Fruit fly (Drosophila melanogaster) whole organism, embryonic: ENCODE data around the gene CG15283.

Experiments used
- Asciz ChIP-seq: fragments of 200-800 bp; sonication (Bioruptor generic); optimal IDR thresholded peaks from 2 replicates; lab custom pipeline; 2017; ENCODE audit warnings: missing biosample characterization, mild to moderate bottlenecking, missing genetic modification characterization, missing genetic modification reagents
- Bteb2 ChIP-seq: fragments of 200-800 bp; sonication (Bioruptor generic); optimal IDR thresholded peaks from 2 replicates; lab custom pipeline; 2016; ENCODE audit warnings: missing biosample characterization, missing genetic modification characterization
- C15 ChIP-seq: fragments of 200-800 bp; sonication (Bioruptor generic); IDR thresholded peaks from 3 replicates; pipeline ENCODE4 v1.3.6; 2022; ENCODE audit warnings: missing biosample characterization, missing genetic modification characterization
- CG11247 ChIP-seq: fragments of 200-800 bp; sonication (Bioruptor generic); IDR thresholded peaks from 2 replicates; pipeline ENCODE4 v1.3.6; 2022; ENCODE audit warnings: missing biosample characterization, missing genetic modification characterization
- CG12236 ChIP-seq: fragments of 200-800 bp; sonication (Bioruptor generic); optimal IDR thresholded peaks from 2 replicates; lab custom pipeline; 2016; ENCODE audit warnings: missing biosample characterization, missing genetic modification characterization
- CG1233 ChIP-seq: fragments of 200-800 bp; sonication (Bioruptor generic); optimal IDR thresholded peaks from 4 replicates; lab custom pipeline; 2018; ENCODE audit warnings: missing biosample characterization, mild to moderate bottlenecking, missing genetic modification characterization
- CG12659 ChIP-seq: fragments of 200-800 bp; sonication (Bioruptor generic); optimal IDR thresholded peaks from 3 replicates; lab custom pipeline; 2017; ENCODE audit warnings: mild to moderate bottlenecking, missing biosample characterization, missing genetic modification reagents, missing genetic modification characterization
- CG14860 ChIP-seq: fragments of 200-800 bp; sonication (Bioruptor generic); IDR thresholded peaks from 3 replicates; pipeline ENCODE4 v1.3.6; 2022; ENCODE audit warnings: missing biosample characterization, missing genetic modification characterization; ENCODE audit not compliant: partially characterized antibody
- CG1602 ChIP-seq: fragments of 200-800 bp; sonication (Bioruptor generic); optimal IDR thresholded peaks from 3 replicates; lab custom pipeline; 2016; ENCODE audit warnings: missing biosample characterization, missing genetic modification characterization
- CG16815 ChIP-seq: fragments of 200-800 bp; sonication (Bioruptor generic); optimal IDR thresholded peaks from 3 replicates; lab custom pipeline; 2017; ENCODE audit warnings: missing biosample characterization, mild to moderate bottlenecking, missing genetic modification characterization
- CG2712 ChIP-seq: fragments of 200-800 bp; optimal IDR thresholded peaks from 3 replicates; lab custom pipeline; 2019; ENCODE audit warnings: missing biosample characterization, mild to moderate bottlenecking, missing genetic modification characterization, moderate library complexity
- CG2875 ChIP-seq: fragments of 200-800 bp; sonication (Bioruptor generic); optimal IDR thresholded peaks from 2 replicates; lab custom pipeline; 2017; ENCODE audit warnings: missing biosample characterization, mild to moderate bottlenecking, missing genetic modification characterization, missing genetic modification reagents
- CG3838 ChIP-seq: fragments of 200-800 bp; sonication (Bioruptor generic); optimal IDR thresholded peaks from 3 replicates; lab custom pipeline; 2016; ENCODE audit warnings: missing biosample characterization, missing genetic modification characterization
- CG4424 ChIP-seq: fragments of 200-800 bp; sonication (Bioruptor generic); optimal IDR thresholded peaks from 3 replicates; lab custom pipeline; 2016; ENCODE audit warnings: missing biosample characterization, missing genetic modification characterization
- CG8388 ChIP-seq: fragments of 200-800 bp; sonication (Bioruptor generic); optimal IDR thresholded peaks from 2 replicates; lab custom pipeline; 2019; ENCODE audit warnings: missing biosample characterization, mild to moderate bottlenecking, missing genetic modification characterization, moderate library complexity
- CrebB ChIP-seq: fragments of 200-800 bp; sonication (Bioruptor generic); optimal IDR thresholded peaks from 3 replicates; lab custom pipeline; 2018; ENCODE audit warnings: missing biosample characterization, mild to moderate bottlenecking, missing genetic modification characterization
- D ChIP-seq, 2 experiments: fragments of 200-800 bp in 1 of 2; fragments of >200 bp in 1 of 2; sonication (Bioruptor generic) in 1 of 2; optimal IDR thresholded peaks; 2 replicates in 1 of 2; 3 replicates in 1 of 2; lab custom pipeline; 2017; ENCODE audit warnings: mild to moderate bottlenecking in 1 of 2, missing biosample characterization in 1 of 2, missing genetic modification characterization in 1 of 2, missing genetic modification reagents in 1 of 2
- Dip2 ChIP-seq: fragments of 200-800 bp; sonication (Bioruptor generic); IDR thresholded peaks from 2 replicates; pipeline ENCODE4 v1.3.6; 2022; ENCODE audit warnings: missing biosample characterization, missing genetic modification characterization
- Dll ChIP-seq: fragments of 200-800 bp; sonication (Bioruptor generic); IDR thresholded peaks from 4 replicates; pipeline ENCODE4 v1.3.6; 2022; ENCODE audit warnings: missing biosample characterization, missing genetic modification characterization; ENCODE audit not compliant: partially characterized antibody
- E2f2 ChIP-seq: fragments of 200-800 bp; sonication (Bioruptor generic); IDR thresholded peaks from 2 replicates; pipeline ENCODE4 v1.3.6; 2022; ENCODE audit warnings: missing biosample characterization, missing genetic modification characterization
- HLH4C ChIP-seq: fragments of 200-800 bp; sonication (Bioruptor generic); IDR thresholded peaks from 3 replicates; pipeline ENCODE4 v1.3.6; 2022; ENCODE audit warnings: missing biosample characterization, missing genetic modification characterization; ENCODE audit not compliant: partially characterized antibody
- Hey ChIP-seq: fragments of 200-800 bp; sonication (Bioruptor generic); optimal IDR thresholded peaks from 3 replicates; lab custom pipeline; 2018; ENCODE audit warnings: missing biosample characterization, mild to moderate bottlenecking, missing genetic modification characterization
- Meics ChIP-seq: fragments of 200-800 bp; sonication (Bioruptor generic); optimal IDR thresholded peaks from 2 replicates; lab custom pipeline; 2017; ENCODE audit warnings: missing biosample characterization, mild to moderate bottlenecking, missing genetic modification characterization
- Mes4 ChIP-seq: fragments of 200-800 bp; sonication (Bioruptor generic); optimal IDR thresholded peaks from 2 replicates; lab custom pipeline; 2016; ENCODE audit warnings: missing biosample characterization, missing genetic modification characterization
- Rx ChIP-seq: fragments of 200-800 bp; sonication (Bioruptor generic); IDR thresholded peaks from 2 replicates; pipeline ENCODE4 v1.3.6; 2022; ENCODE audit warnings: missing biosample characterization, missing genetic modification characterization
- Xrp1 ChIP-seq: fragments of 200-800 bp; sonication (Bioruptor generic); IDR thresholded peaks from 2 replicates; pipeline ENCODE4 v1.3.6; 2022; ENCODE audit warnings: missing biosample characterization, missing genetic modification characterization
- chif ChIP-seq, 2 experiments: fragments of 200-800 bp; sonication (Bioruptor generic); optimal IDR thresholded peaks; 3 replicates each; lab custom pipeline; 2016; ENCODE audit warnings: missing biosample characterization in 2 of 2, missing genetic modification characterization in 2 of 2
- corto ChIP-seq: fragments of 200-800 bp; sonication (Bioruptor generic); optimal IDR thresholded peaks from 2 replicates; lab custom pipeline; 2016; ENCODE audit warnings: missing biosample characterization, mild to moderate bottlenecking, missing genetic modification characterization, moderate library complexity
- dati ChIP-seq: fragments of 200-800 bp; sonication (Bioruptor generic); IDR thresholded peaks from 2 replicates; pipeline ENCODE4 v1.3.6; 2022; ENCODE audit warnings: missing biosample characterization, missing genetic modification characterization
- dysf ChIP-seq: fragments of 200-800 bp; sonication (Bioruptor generic); IDR thresholded peaks from 3 replicates; pipeline ENCODE4 v1.3.6; 2022; ENCODE audit warnings: missing biosample characterization, missing genetic modification characterization
- gt ChIP-seq: fragments of 200-800 bp; sonication (Bioruptor generic); IDR thresholded peaks from 2 replicates; pipeline ENCODE4 v1.3.6; 2022; ENCODE audit warnings: missing biosample characterization, missing genetic modification characterization
- jumu ChIP-seq: fragments of 200-800 bp; sonication (Bioruptor generic); optimal IDR thresholded peaks from 3 replicates; lab custom pipeline; 2016; ENCODE audit warnings: missing biosample characterization, missing genetic modification characterization
- kni ChIP-seq: fragments of 200-800 bp; sonication (Bioruptor generic); optimal IDR thresholded peaks from 3 replicates; lab custom pipeline; 2017; ENCODE audit warnings: mild to moderate bottlenecking, missing biosample characterization, missing genetic modification reagents, missing genetic modification characterization
- onecut ChIP-seq: fragments of 200-800 bp; sonication (Bioruptor generic); IDR thresholded peaks from 2 replicates; pipeline ENCODE4 v1.3.6; 2022; ENCODE audit warnings: missing biosample characterization, missing genetic modification characterization
- pan ChIP-seq, 4 experiments: fragments of >200 bp in 3 of 4; fragments of 200-800 bp in 1 of 4; sonication (Bioruptor generic) in 1 of 4; optimal IDR thresholded peaks in 3 of 4; IDR thresholded peaks in 1 of 4; 2 replicates each; pipeline versions ENCODE4 v1.3.6 to Lab custom; 2017 to 2022; ENCODE audit warnings: missing biosample characterization in 2 of 4, missing genetic modification characterization in 2 of 4, mixed read lengths in 1 of 4
- pzg ChIP-seq: fragments of 200-800 bp; sonication (Bioruptor generic); optimal IDR thresholded peaks from 3 replicates; lab custom pipeline; 2018; ENCODE audit warnings: missing biosample characterization, mild to moderate bottlenecking, missing genetic modification characterization, moderate library complexity
- repo ChIP-seq: fragments of 200-800 bp; sonication (Bioruptor generic); optimal IDR thresholded peaks from 2 replicates; lab custom pipeline; 2016; ENCODE audit warnings: missing biosample characterization, missing genetic modification characterization
- sc ChIP-seq, 3 experiments: fragments of >200 bp in 2 of 3; fragments of 200-800 bp in 1 of 3; sonication (Bioruptor generic) in 1 of 3; optimal IDR thresholded peaks; 2 replicates in 2 of 3; 3 replicates in 1 of 3; lab custom pipeline; 2017; ENCODE audit warnings: mild to moderate bottlenecking in 1 of 3, missing biosample characterization in 1 of 3, missing genetic modification characterization in 1 of 3, missing genetic modification reagents in 1 of 3
- sens-2 ChIP-seq: fragments of 200-800 bp; sonication (Bioruptor generic); IDR thresholded peaks from 2 replicates; pipeline ENCODE4 v1.3.6; 2022; ENCODE audit warnings: missing biosample characterization, missing genetic modification characterization
- slp2 ChIP-seq: fragments of 200-800 bp; sonication (Bioruptor generic); optimal IDR thresholded peaks from 2 replicates; lab custom pipeline; 2016; ENCODE audit warnings: missing biosample characterization, missing genetic modification characterization
- sna ChIP-seq: fragments of 200-800 bp; sonication (Bioruptor generic); IDR thresholded peaks from 2 replicates; pipeline ENCODE4 v1.3.6; 2022; ENCODE audit warnings: missing biosample characterization, missing genetic modification characterization; ENCODE audit not compliant: partially characterized antibody
- sob ChIP-seq: fragments of 200-800 bp; sonication (Bioruptor generic); IDR thresholded peaks from 2 replicates; pipeline ENCODE4 v1.3.6; 2022; ENCODE audit warnings: missing biosample characterization, missing genetic modification characterization
- stc ChIP-seq: fragments of 200-800 bp; sonication (Bioruptor generic); IDR thresholded peaks from 2 replicates; pipeline ENCODE4 v1.3.6; 2022; ENCODE audit warnings: missing biosample characterization, missing genetic modification characterization
- tna ChIP-seq: fragments of 200-800 bp; sonication (Bioruptor generic); IDR thresholded peaks from 2 replicates; pipeline ENCODE4 v1.3.6; 2022; ENCODE audit warnings: missing biosample characterization, missing genetic modification characterization; ENCODE audit not compliant: partially characterized antibody
- z ChIP-seq: fragments of 200-800 bp; sonication (Bioruptor generic); IDR thresholded peaks from 3 replicates; pipeline ENCODE4 v1.3.6; 2022; ENCODE audit warnings: missing biosample characterization, missing genetic modification characterization
- zf30C ChIP-seq: fragments of 200-800 bp; sonication (Bioruptor generic); optimal IDR thresholded peaks from 3 replicates; lab custom pipeline; 2018; ENCODE audit warnings: missing biosample characterization, mild to moderate bottlenecking, missing genetic modification characterization
- zfh2 ChIP-seq: fragments of 200-800 bp; sonication (Bioruptor generic); optimal IDR thresholded peaks from 2 replicates; lab custom pipeline; 2016; ENCODE audit warnings: missing biosample characterization, missing genetic modification characterization

CG15283 gene

dm6 chr2L:14462644-14463394 is 12.1 kb upstream of the CG15283 start (continued):
- TF ChIP-seq z (GFP tag; lab: Robert Waterston, UW) (no peak), D (optimal IDR thresholded peaks at IDR 0.05; lab: Kevin White, UChicago) (no peak), D (GFP tag; optimal IDR thresholded peaks at IDR 0.05; lab: Kevin White, UChicago) (peak; percentile 90), CG11247 (GFP tag; lab: Robert Waterston, UW) (no peak), Xrp1 (GFP tag; lab: Robert Waterston, UW) (peak; percentile 90), CG12659 (GFP tag; lab: Kevin White, UChicago) (peak; percentile 42), CG2875 (GFP tag; lab: Kevin White, UChicago) (peak; percentile 61), CG14860 (no peak), HLH4C (GFP tag; lab: Robert Waterston, UW) (no peak), repo (GFP tag; lab: Kevin White, UChicago) (no peak), dysf (GFP tag; lab: Robert Waterston, UW) (0 out of 3 replicates have a peak, but pooled peaks have one; percentile 8), Rx (GFP tag; lab: Robert Waterston, UW) (peak; percentile 68; the same call in 1 of the 2 replicates), Dll (GFP tag; lab: Robert Waterston, UW) (no peak), E2f2 (peak; percentile 40; the same call in 1 of the 2 replicates), zf30C (GFP tag; lab: Kevin White, UChicago) (no peak), Bteb2 (GFP tag; lab: Kevin White, UChicago) (no peak), tna (GFP tag; lab: Robert Waterston, UW) (no peak), CG1233 (GFP tag; lab: Kevin White, UChicago) (peak; percentile 63), CG8388 (peak; percentile 80), C15 (GFP tag; lab: Robert Waterston, UW) (no peak), zfh2 (GFP tag; lab: Kevin White, UChicago) (no peak), CG12236 (GFP tag; lab: Kevin White, UChicago) (peak; percentile 24), dati (GFP tag; lab: Robert Waterston, UW) (peak; percentile 23; the same call in 1 of the 2 replicates), pan (optimal IDR thresholded peaks at IDR 0.05; lab: Kevin White, UChicago) (no peak), pan (GFP tag; optimal IDR thresholded peaks at IDR 0.05 in 1 of 2, IDR thresholded peaks at IDR 0.05 in 1 of 2) (peak; percentile 60 to 69), stc (GFP tag; lab: Robert Waterston, UW) (peak; percentile 84), onecut (GFP tag; lab: Robert Waterston, UW) (0 out of 2 replicates have a peak, but pooled peaks have one; percentile 21), CG1602 (GFP tag; lab: Kevin White, UChicago) (peak; percentile 54), corto (GFP tag; lab: Kevin White, UChicago) (no peak), Hey (tag; lab: Kevin White, UChicago) (no peak), sens-2 (GFP tag; lab: Robert Waterston, UW) (peak; percentile 37; the same call in 1 of the 2 replicates), sc (optimal IDR thresholded peaks at IDR 0.05; lab: Kevin White, UChicago) (no peak), sc (GFP tag; optimal IDR thresholded peaks at IDR 0.05; lab: Kevin White, UChicago) (peak; percentile 79), CG16815 (GFP tag; lab: Kevin White, UChicago) (peak; percentile 66), gt (GFP tag; lab: Robert Waterston, UW) (no peak), kni (GFP tag; lab: Kevin White, UChicago) (peak; percentile 78), pzg (GFP tag; lab: Kevin White, UChicago) (no peak), CG3838 (GFP tag; lab: Kevin White, UChicago) (no peak), Mes4 (peak; percentile 52), Dip2 (GFP tag; lab: Robert Waterston, UW) (no peak), chif (GFP tag; optimal IDR thresholded peaks at IDR 0.05; lab: Kevin White, UChicago) (peak in 1 of 2 experiments; percentile 43), slp2 (GFP tag; lab: Kevin White, UChicago) (peak; percentile 14), CG2712 (tag; lab: Kevin White, UChicago) (peak; percentile 96), sna (no peak), CrebB (tag; lab: Kevin White, UChicago) (peak; percentile 32), sob (GFP tag; lab: Robert Waterston, UW) (no peak), Asciz (GFP tag; lab: Kevin White, UChicago) (peak; percentile 85), Meics (GFP tag; lab: Kevin White, UChicago) (peak; percentile 60), CG4424 (peak; percentile 85), jumu (GFP tag; lab: Kevin White, UChicago) (no peak)
